Worm (Caenorhabditis elegans) whole organism, L4/young adult: ENCODE measurements around the gene T04F3.4.

ENCODE experiments used
- W03F9.2 ChIP-seq: fragments of 150-350 bp; optimal IDR thresholded peaks from 2 replicates; lab custom pipeline; 2014; ENCODE audit warnings: missing biosample characterization, missing genetic modification characterization
- him-1 ChIP-seq: sonication (generic microtip); optimal IDR thresholded peaks from 2 replicates; lab custom pipeline; 2016; ENCODE audit warnings: missing genotype, missing genetic modification reagents, missing genetic modification characterization, missing compliant biosample characterization

ce11 chrV:11787742-11788238 lies 24.9 kb upstream of the T04F3.4 start, which contains the start of gene F55A11.8:
- TF ChIP-seq W03F9.2 (tag; lab: Kevin White, UChicago) (peak; percentile 31), him-1 (tag; lab: Kevin White, UChicago) (no peak)
